Fruit fly (Drosophila melanogaster): ENCODE results near the gene Eaf6.

Eaf6 gene

DNA sequence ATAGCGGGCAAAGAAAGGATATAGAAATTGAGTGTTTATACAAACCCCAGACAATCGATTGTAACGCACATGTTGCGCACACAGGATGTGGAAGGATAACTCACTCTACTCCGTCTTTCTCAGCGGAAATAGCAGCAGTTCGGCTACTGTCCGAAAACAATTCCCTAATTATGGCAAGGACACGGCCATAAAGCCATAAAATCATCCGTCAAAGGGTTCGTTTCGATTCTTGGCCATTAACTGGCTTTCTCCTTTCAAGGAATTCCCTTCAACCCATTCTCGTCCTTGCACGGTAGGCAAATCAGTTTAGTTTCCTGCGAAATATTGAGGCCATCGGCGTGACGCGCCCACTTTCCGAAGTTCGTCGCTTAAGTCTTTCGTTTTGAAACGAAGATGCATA, 13.4 kb upstream of the Eaf6 start:
- TF ChIP-seq CG15710 (tag; optimal IDR thresholded peaks at IDR 0.05) (no peak), CG32121 (GFP tag; IDR thresholded peaks at IDR 0.05) (no peak), Pif1A (GFP tag; optimal IDR thresholded peaks at IDR 0.05) (no peak), gl (tag; optimal IDR thresholded peaks at IDR 0.05) (no peak), D1 (tag; optimal IDR thresholded peaks at IDR 0.05) (no peak), CG13204 (GFP tag; optimal IDR thresholded peaks at IDR 0.05) (no peak), fd96Ca (GFP tag; IDR thresholded peaks at IDR 0.05) (no peak), EcR (GFP tag; optimal IDR thresholded peaks at IDR 0.05) (no peak), Snoo (tag; optimal IDR thresholded peaks at IDR 0.05) (no peak), CG14655 (GFP tag; optimal IDR thresholded peaks at IDR 0.05) (no peak), CG17806 (tag; optimal IDR thresholded peaks at IDR 0.05) (no peak), CG4496 (GFP tag; IDR thresholded peaks at IDR 0.05) (no peak)

- TF ChIP-seq gl (tag; optimal IDR thresholded peaks at IDR 0.05) (no peak), CG32121 (GFP tag; IDR thresholded peaks at IDR 0.05) (no peak), Ets98B (GFP tag; IDR thresholded peaks at IDR 0.05) (no peak), CG13204 (GFP tag; optimal IDR thresholded peaks at IDR 0.05) (no peak), CG15710 (tag; optimal IDR thresholded peaks at IDR 0.05) (no peak), CG9948 (tag; optimal IDR thresholded peaks at IDR 0.05) (no peak), D1 (tag; optimal IDR thresholded peaks at IDR 0.05) (no peak), Pif1A (GFP tag; optimal IDR thresholded peaks at IDR 0.05) (no peak), CG4496 (GFP tag; IDR thresholded peaks at IDR 0.05) (0 out of 3 replicates have a peak, but pooled peaks have one; percentile 27), EcR (GFP tag; optimal IDR thresholded peaks at IDR 0.05) (no peak), rn (GFP tag; IDR thresholded peaks at IDR 0.05) (no peak), CG12605 (GFP tag; IDR thresholded peaks at IDR 0.05) (no peak), CG10348 (GFP tag; IDR thresholded peaks at IDR 0.05) (no peak), CG34367 (tag; optimal IDR thresholded peaks at IDR 0.05) (no peak), CG8159 (tag; optimal IDR thresholded peaks at IDR 0.05) (no peak), CG14655 (GFP tag; optimal IDR thresholded peaks at IDR 0.05) (peak; percentile 1), Snoo (tag; optimal IDR thresholded peaks at IDR 0.05) (no peak), CG17806 (tag; optimal IDR thresholded peaks at IDR 0.05) (no peak), CG8301 (tag; optimal IDR thresholded peaks at IDR 0.05) (peak; percentile 7), fd96Ca (GFP tag; IDR thresholded peaks at IDR 0.05) (no peak), Pif1B (GFP tag; optimal IDR thresholded peaks at IDR 0.05) (no peak)
These were observed 10.6 kb upstream of the Eaf6 start for dm6 chr3L:5618697-5619096.

DNA sequence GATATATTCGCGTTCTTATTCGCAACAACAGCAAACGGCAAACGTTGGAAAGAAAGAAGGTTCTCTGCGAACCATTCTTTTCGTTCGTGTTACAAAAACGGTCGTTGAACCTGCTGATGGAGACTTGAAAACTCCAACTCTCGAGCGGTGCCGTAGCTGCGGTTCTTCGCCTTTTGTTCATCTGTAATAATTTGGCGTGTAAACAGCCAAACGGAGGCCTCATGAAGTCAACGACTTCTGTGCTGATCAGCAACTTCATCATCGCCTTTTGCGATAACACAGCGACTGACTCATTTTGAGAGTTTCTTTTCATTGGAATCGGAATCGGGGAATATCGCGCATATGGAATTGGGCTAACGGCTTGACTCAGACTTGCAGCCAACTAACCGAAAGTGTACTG, 9.3 kb upstream of the Eaf6 start:
- TF ChIP-seq CG17806 (tag; optimal IDR thresholded peaks at IDR 0.05), result no peak
- no peak for TF ChIP-seq CG12605 (GFP tag; IDR thresholded peaks at IDR 0.05)
- TF ChIP-seq CG14655 (GFP tag; optimal IDR thresholded peaks at IDR 0.05), result no peak
- TF ChIP-seq gl (tag; optimal IDR thresholded peaks at IDR 0.05), result no peak
- TF ChIP-seq Pif1A (GFP tag; optimal IDR thresholded peaks at IDR 0.05), result no peak
- TF ChIP-seq Ets98B (GFP tag; IDR thresholded peaks at IDR 0.05), result no peak
- TF ChIP-seq Snoo (tag; optimal IDR thresholded peaks at IDR 0.05), result no peak
- no peak for TF ChIP-seq D1 (tag; optimal IDR thresholded peaks at IDR 0.05)

- TF ChIP-seq EcR (GFP tag; optimal IDR thresholded peaks at IDR 0.05) (peak; percentile 88), CG32121 (GFP tag; IDR thresholded peaks at IDR 0.05) (no peak), CG4496 (GFP tag; IDR thresholded peaks at IDR 0.05) (0 out of 3 replicates have a peak, but pooled peaks have one; percentile 24), rn (GFP tag; IDR thresholded peaks at IDR 0.05) (no peak)
These were observed 8.4 kb upstream of the Eaf6 start for dm6 chr3L:5616472-5616871.

DNA sequence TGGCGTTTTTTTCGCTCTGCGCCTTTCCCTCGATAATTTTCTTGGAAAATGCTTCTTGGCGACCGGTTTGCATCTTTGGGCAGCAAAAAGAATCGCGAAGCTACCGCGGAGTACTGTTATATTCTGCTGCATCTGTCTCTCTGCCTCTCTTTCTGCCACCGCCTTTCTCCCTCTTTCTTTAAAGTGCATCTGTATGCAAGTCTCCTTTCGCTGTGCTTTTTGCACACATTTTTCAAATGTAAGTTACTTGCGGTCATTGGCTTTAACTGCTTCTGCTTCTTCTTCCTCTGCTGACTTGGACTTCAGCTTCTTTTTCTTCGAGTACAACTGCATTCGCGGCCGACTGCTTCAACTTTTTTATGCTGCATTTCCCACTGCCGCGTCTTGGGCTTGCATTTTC, 7.6 kb upstream of the Eaf6 start:
- TF ChIP-seq CG14655 (GFP tag; optimal IDR thresholded peaks at IDR 0.05) (no peak), CG10348 (GFP tag; IDR thresholded peaks at IDR 0.05) (no peak), CG8159 (tag; optimal IDR thresholded peaks at IDR 0.05) (no peak), CG12605 (GFP tag; IDR thresholded peaks at IDR 0.05) (no peak), CG8301 (tag; optimal IDR thresholded peaks at IDR 0.05) (no peak), Pif1B (GFP tag; optimal IDR thresholded peaks at IDR 0.05) (no peak), CG34367 (tag; optimal IDR thresholded peaks at IDR 0.05) (no peak), fd96Ca (GFP tag; IDR thresholded peaks at IDR 0.05) (no peak), CG15710 (tag; optimal IDR thresholded peaks at IDR 0.05) (no peak), gl (tag; optimal IDR thresholded peaks at IDR 0.05) (no peak), Pif1A (GFP tag; optimal IDR thresholded peaks at IDR 0.05) (no peak), rn (GFP tag; IDR thresholded peaks at IDR 0.05) (no peak), CG4496 (GFP tag; IDR thresholded peaks at IDR 0.05) (no peak), Snoo (tag; optimal IDR thresholded peaks at IDR 0.05) (no peak), CG13204 (GFP tag; optimal IDR thresholded peaks at IDR 0.05) (no peak), Ets98B (GFP tag; IDR thresholded peaks at IDR 0.05) (no peak), EcR (GFP tag; optimal IDR thresholded peaks at IDR 0.05) (no peak), D1 (tag; optimal IDR thresholded peaks at IDR 0.05) (no peak)

DNA sequence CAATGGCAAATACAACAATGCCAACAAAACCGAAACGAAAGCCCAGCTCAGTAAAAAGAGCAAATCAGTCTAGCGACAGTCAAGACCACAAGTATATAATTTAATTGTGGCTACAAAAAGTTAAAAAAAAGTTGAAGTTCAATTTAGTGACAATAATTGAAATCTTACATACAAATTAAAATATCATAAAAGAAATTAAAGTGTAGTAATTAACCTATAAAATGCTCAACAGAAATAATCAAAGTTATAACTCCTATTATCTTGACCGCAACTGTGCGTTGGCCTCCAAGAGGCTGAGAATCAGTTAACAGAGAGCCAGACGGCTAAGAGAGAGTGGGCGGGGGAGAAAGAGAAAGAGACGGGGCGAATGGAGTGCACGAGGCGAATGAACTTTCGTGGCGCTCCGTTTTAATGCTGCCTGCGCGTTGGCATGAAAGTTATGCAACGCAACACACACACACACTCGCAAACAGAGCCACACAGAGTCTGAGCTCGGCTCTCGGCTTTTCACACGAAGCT, 3.7 kb upstream of the Eaf6 start:
- TF ChIP-seq Ets98B (GFP tag; IDR thresholded peaks at IDR 0.05) (peak; percentile 92), Pif1A (GFP tag; optimal IDR thresholded peaks at IDR 0.05) (peak; percentile 92), Snoo (tag; optimal IDR thresholded peaks at IDR 0.05) (peak; percentile 93), CG17806 (tag; optimal IDR thresholded peaks at IDR 0.05) (peak; percentile 86), gl (tag; optimal IDR thresholded peaks at IDR 0.05) (no peak), CG10348 (GFP tag; IDR thresholded peaks at IDR 0.05) (0 out of 2 replicates have a peak, but pooled peaks have one; percentile 34), CG34367 (tag; optimal IDR thresholded peaks at IDR 0.05) (peak; percentile 73), CG9948 (tag; optimal IDR thresholded peaks at IDR 0.05) (peak; percentile 82), fd96Ca (GFP tag; IDR thresholded peaks at IDR 0.05) (no peak; the same call in 2 of the 3 replicates), rn (GFP tag; IDR thresholded peaks at IDR 0.05) (peak; percentile 73), CG8301 (tag; optimal IDR thresholded peaks at IDR 0.05) (peak; percentile 98), Pif1B (GFP tag; optimal IDR thresholded peaks at IDR 0.05) (peak; percentile 92), CG4496 (GFP tag; IDR thresholded peaks at IDR 0.05) (peak; percentile 93), CG32121 (GFP tag; IDR thresholded peaks at IDR 0.05) (peak; percentile 91), CG13204 (GFP tag; optimal IDR thresholded peaks at IDR 0.05) (no peak), EcR (GFP tag; optimal IDR thresholded peaks at IDR 0.05) (peak; percentile 97), CG12605 (GFP tag; IDR thresholded peaks at IDR 0.05) (peak; percentile 93), CG14655 (GFP tag; optimal IDR thresholded peaks at IDR 0.05) (peak; percentile 97), CG8159 (tag; optimal IDR thresholded peaks at IDR 0.05) (peak; percentile 87), D1 (tag; optimal IDR thresholded peaks at IDR 0.05) (peak; percentile 48), CG15710 (tag; optimal IDR thresholded peaks at IDR 0.05) (peak; percentile 75)
